Fruit fly (Drosophila melanogaster) whole organism, embryonic: ENCODE results near the gene Tnpo-SR.

Experiments
- ATbp ChIP-seq: fragments of 200-800 bp; sonication (Bioruptor generic); optimal IDR thresholded peaks from 2 replicates; lab custom pipeline; 2017; ENCODE audit warnings: missing biosample characterization, mild to moderate bottlenecking, missing genetic modification characterization, missing genetic modification reagents
- CG10267 ChIP-seq: fragments of 200-800 bp; sonication (Bioruptor generic); optimal IDR thresholded peaks from 2 replicates; lab custom pipeline; 2018; ENCODE audit warnings: missing biosample characterization, mild to moderate bottlenecking, missing genetic modification characterization, moderate library complexity
- CG10543 ChIP-seq: fragments of 200-800 bp; sonication (Bioruptor generic); optimal IDR thresholded peaks from 3 replicates; lab custom pipeline; 2017; ENCODE audit warnings: missing biosample characterization, mild to moderate bottlenecking, missing genetic modification characterization, moderate library complexity
- CG11398 ChIP-seq: fragments of 200-800 bp; sonication (Bioruptor generic); optimal IDR thresholded peaks from 2 replicates; lab custom pipeline; 2016; ENCODE audit warnings: missing biosample characterization, missing genetic modification characterization
- CG15073 ChIP-seq: fragments of 200-800 bp; sonication (Bioruptor generic); optimal IDR thresholded peaks from 2 replicates; lab custom pipeline; 2016; ENCODE audit warnings: missing biosample characterization, missing genetic modification characterization
- CG17186 ChIP-seq: fragments of 200-800 bp; sonication (Bioruptor generic); optimal IDR thresholded peaks from 3 replicates; lab custom pipeline; 2017; ENCODE audit warnings: missing biosample characterization, missing genetic modification reagents, missing genetic modification characterization
- CG17912 ChIP-seq: fragments of 200-800 bp; sonication (Bioruptor generic); optimal IDR thresholded peaks from 2 replicates; lab custom pipeline; 2018; ENCODE audit warnings: missing biosample characterization, mild to moderate bottlenecking, missing genetic modification characterization
- CG2202 ChIP-seq: fragments of 200-800 bp; sonication (Bioruptor generic); optimal IDR thresholded peaks from 2 replicates; lab custom pipeline; 2018; ENCODE audit warnings: missing biosample characterization, mild to moderate bottlenecking, missing genetic modification characterization
- CG31388 ChIP-seq: fragments of 200-800 bp; sonication (Bioruptor generic); optimal IDR thresholded peaks from 2 replicates; lab custom pipeline; 2016; ENCODE audit warnings: missing biosample characterization, missing genetic modification characterization
- CG3838 ChIP-seq: fragments of 200-800 bp; sonication (Bioruptor generic); optimal IDR thresholded peaks from 3 replicates; lab custom pipeline; 2016; ENCODE audit warnings: missing biosample characterization, missing genetic modification characterization
- CG4282 ChIP-seq: fragments of 200-800 bp; sonication (Bioruptor generic); optimal IDR thresholded peaks from 2 replicates; lab custom pipeline; 2016; ENCODE audit warnings: missing biosample characterization, missing genetic modification characterization
- CG4854 ChIP-seq: fragments of 200-800 bp; sonication (Bioruptor generic); optimal IDR thresholded peaks from 2 replicates; lab custom pipeline; 2016; ENCODE audit warnings: missing biosample characterization, missing genetic modification characterization, inconsistent platforms
- CG6254 ChIP-seq: fragments of 200-800 bp; sonication (Bioruptor generic); optimal IDR thresholded peaks from 3 replicates; lab custom pipeline; 2017; ENCODE audit warnings: mild to moderate bottlenecking, missing biosample characterization, missing genetic modification reagents, missing genetic modification characterization
- CG6765 ChIP-seq: fragments of 200-800 bp; sonication (Bioruptor generic); optimal IDR thresholded peaks from 3 replicates; lab custom pipeline; 2017; ENCODE audit warnings: missing biosample characterization, mild to moderate bottlenecking, missing genetic modification characterization
- CG6854 ChIP-seq: fragments of 200-800 bp; sonication (Bioruptor generic); optimal IDR thresholded peaks from 3 replicates; lab custom pipeline; 2017; ENCODE audit warnings: missing biosample characterization, mild to moderate bottlenecking, missing genetic modification characterization
- CG7745 ChIP-seq: fragments of 200-800 bp; sonication (Bioruptor generic); optimal IDR thresholded peaks from 2 replicates; lab custom pipeline; 2018; ENCODE audit warnings: missing biosample characterization, mild to moderate bottlenecking, missing genetic modification characterization, moderate library complexity
- CG8089 ChIP-seq: fragments of 200-800 bp; sonication (Bioruptor generic); optimal IDR thresholded peaks from 3 replicates; lab custom pipeline; 2016; ENCODE audit warnings: missing biosample characterization, missing genetic modification characterization
- CG8290 ChIP-seq, 3 experiments: fragments of 200-800 bp; sonication (Bioruptor generic); optimal IDR thresholded peaks; 2 replicates each; lab custom pipeline; 2016 to 2019; ENCODE audit warnings: missing biosample characterization in 3 of 3, missing genetic modification characterization in 3 of 3, mild to moderate bottlenecking in 2 of 3, moderate library complexity in 1 of 3
- CG9817 ChIP-seq: fragments of 200-800 bp; sonication (Bioruptor generic); optimal IDR thresholded peaks from 2 replicates; lab custom pipeline; 2018; ENCODE audit warnings: missing biosample characterization, mild to moderate bottlenecking, missing genetic modification characterization, moderate library complexity
- Doc2 ChIP-seq: fragments of 200-800 bp; sonication (Bioruptor generic); IDR thresholded peaks from 2 replicates; pipeline ENCODE4 v1.3.6; 2022; ENCODE audit warnings: missing biosample characterization, missing genetic modification characterization
- Dref ChIP-seq: fragments of 200-800 bp; sonication (Bioruptor generic); IDR thresholded peaks from 2 replicates; pipeline ENCODE4 v1.3.6; 2022; ENCODE audit warnings: missing biosample characterization, missing genetic modification characterization
- Elba2 ChIP-seq: fragments of 200-800 bp; sonication (Bioruptor generic); optimal IDR thresholded peaks from 3 replicates; lab custom pipeline; 2016; ENCODE audit warnings: missing biosample characterization, missing genetic modification characterization
- GATAe ChIP-seq: fragments of 200-800 bp; sonication (Bioruptor generic); conservative IDR thresholded peaks from 2 replicates; pipeline ENCODE4 v1.3.6; 2022; ENCODE audit warnings: missing biosample characterization, missing genetic modification characterization
- Gug ChIP-seq: fragments of 200-800 bp; sonication (Bioruptor generic); IDR thresholded peaks from 4 replicates; pipeline ENCODE4 v1.3.6; 2022; ENCODE audit warnings: missing biosample characterization, missing genetic modification characterization
- H2.0 ChIP-seq: fragments of 200-800 bp; sonication (Bioruptor generic); IDR thresholded peaks from 2 replicates; pipeline ENCODE4 v1.3.6; 2022; ENCODE audit warnings: missing biosample characterization, missing genetic modification characterization
- MBD-R2 ChIP-seq: fragments of 200-800 bp; sonication (Bioruptor generic); IDR thresholded peaks from 2 replicates; pipeline ENCODE4 v1.3.6; 2022; ENCODE audit warnings: missing biosample characterization, missing genetic modification characterization
- Neu2 ChIP-seq: fragments of 200-800 bp; sonication (Bioruptor generic); optimal IDR thresholded peaks from 3 replicates; lab custom pipeline; 2016; ENCODE audit warnings: missing biosample characterization, missing genetic modification characterization, borderline replicate concordance
- amos ChIP-seq: fragments of 200-800 bp; sonication (Bioruptor generic); IDR thresholded peaks from 2 replicates; pipeline ENCODE4 v1.3.6; 2022; ENCODE audit warnings: missing biosample characterization, missing genetic modification characterization; ENCODE audit not compliant: partially characterized antibody
- chn ChIP-seq: fragments of 200-800 bp; sonication (Bioruptor generic); optimal IDR thresholded peaks from 2 replicates; lab custom pipeline; 2016; ENCODE audit warnings: missing biosample characterization, missing genetic modification characterization
- crp ChIP-seq, 2 experiments: fragments of 200-800 bp; sonication (Bioruptor generic); optimal IDR thresholded peaks; 2 replicates in 1 of 2; 3 replicates in 1 of 2; lab custom pipeline; 2017; ENCODE audit warnings: missing biosample characterization in 2 of 2, missing genetic modification characterization in 2 of 2, mild to moderate bottlenecking in 1 of 2, moderate library complexity in 1 of 2
- dmrt11E ChIP-seq: fragments of 200-800 bp; sonication (Bioruptor generic); optimal IDR thresholded peaks from 3 replicates; lab custom pipeline; 2018; ENCODE audit warnings: missing biosample characterization, mild to moderate bottlenecking, missing genetic modification characterization, moderate library complexity
- ewg ChIP-seq: fragments of 200-800 bp; sonication (Bioruptor generic); optimal IDR thresholded peaks from 3 replicates; lab custom pipeline; 2017; ENCODE audit warnings: mild to moderate bottlenecking, missing biosample characterization, missing genetic modification reagents, missing genetic modification characterization
- gem ChIP-seq: fragments of 200-800 bp; sonication (Bioruptor generic); optimal IDR thresholded peaks from 2 replicates; lab custom pipeline; 2019; ENCODE audit warnings: missing biosample characterization, mild to moderate bottlenecking, missing genetic modification characterization, moderate library complexity
- grau ChIP-seq: fragments of 200-800 bp; optimal IDR thresholded peaks from 3 replicates; lab custom pipeline; 2019; ENCODE audit warnings: missing biosample characterization, mild to moderate bottlenecking, missing genetic modification characterization, moderate library complexity
- gsb-n ChIP-seq: fragments of 200-800 bp; sonication (Bioruptor generic); optimal IDR thresholded peaks from 3 replicates; lab custom pipeline; 2018; ENCODE audit warnings: missing biosample characterization, mild to moderate bottlenecking, missing genetic modification characterization
- hbn ChIP-seq: fragments of 200-800 bp; sonication (Bioruptor generic); IDR thresholded peaks from 2 replicates; pipeline ENCODE4 v1.3.6; 2022; ENCODE audit warnings: missing biosample characterization, missing genetic modification characterization; ENCODE audit not compliant: partially characterized antibody
- lola ChIP-seq, 3 experiments: fragments of >200 bp in 2 of 3; fragments of 200-800 bp in 1 of 3; sonication (Bioruptor generic) in 1 of 3; optimal IDR thresholded peaks; 2 replicates each; lab custom pipeline; 2017 to 2019; ENCODE audit warnings: missing biosample characterization in 3 of 3, missing genetic modification characterization in 3 of 3, mild to moderate bottlenecking in 1 of 3, moderate library complexity in 1 of 3
- maf-S ChIP-seq: fragments of 200-800 bp; sonication (Bioruptor generic); optimal IDR thresholded peaks from 2 replicates; lab custom pipeline; 2016; ENCODE audit warnings: missing biosample characterization, missing genetic modification characterization
- mirr ChIP-seq: fragments of 200-800 bp; sonication (Bioruptor generic); optimal IDR thresholded peaks from 3 replicates; lab custom pipeline; 2018; ENCODE audit warnings: missing biosample characterization, mild to moderate bottlenecking, missing genetic modification characterization
- nau ChIP-seq: fragments of 200-800 bp; sonication (Bioruptor generic); optimal IDR thresholded peaks from 3 replicates; lab custom pipeline; 2017; ENCODE audit warnings: missing biosample characterization, mild to moderate bottlenecking, missing genetic modification characterization, missing genetic modification reagents
- prd ChIP-seq, 3 experiments: fragments of >200 bp in 2 of 3; fragments of 200-800 bp in 1 of 3; sonication (Bioruptor generic) in 1 of 3; optimal IDR thresholded peaks in 2 of 3; IDR thresholded peaks in 1 of 3; 2 replicates in 2 of 3; 3 replicates in 1 of 3; pipeline versions ENCODE4 v1.3.6 to Lab custom; 2017 to 2022; ENCODE audit warnings: missing biosample characterization in 1 of 3, missing genetic modification characterization in 1 of 3
- sc ChIP-seq, 3 experiments: fragments of >200 bp in 2 of 3; fragments of 200-800 bp in 1 of 3; sonication (Bioruptor generic) in 1 of 3; optimal IDR thresholded peaks; 2 replicates in 2 of 3; 3 replicates in 1 of 3; lab custom pipeline; 2017; ENCODE audit warnings: mild to moderate bottlenecking in 1 of 3, missing biosample characterization in 1 of 3, missing genetic modification characterization in 1 of 3, missing genetic modification reagents in 1 of 3
- sens ChIP-seq: fragments of 200-800 bp; sonication (Bioruptor generic); peaks from one replicate; lab custom pipeline; 2016; ENCODE audit warnings: missing biosample characterization, missing genetic modification characterization
- sima ChIP-seq: fragments of 200-800 bp; sonication (Bioruptor generic); optimal IDR thresholded peaks from 2 replicates; lab custom pipeline; 2016; ENCODE audit warnings: missing biosample characterization, missing genetic modification characterization
- sisA ChIP-seq: fragments of 200-800 bp; sonication (Bioruptor generic); IDR thresholded peaks from 2 replicates; pipeline ENCODE4 v1.3.6; 2022; ENCODE audit warnings: missing biosample characterization, missing genetic modification characterization
- twi ChIP-seq: fragments of 200-800 bp; optimal IDR thresholded peaks from 2 replicates; lab custom pipeline; 2019; ENCODE audit warnings: missing biosample characterization, mild to moderate bottlenecking, missing genetic modification characterization, moderate library complexity

Tnpo-SR gene

dm6 chr2L:2754437-2755322, 5.0 kb upstream of the Tnpo-SR start (continued):
- TF ChIP-seq CG7745 (tag; lab: Kevin White, UChicago) (peak; percentile 34), sc (optimal IDR thresholded peaks at IDR 0.05; lab: Kevin White, UChicago) (no peak), sc (GFP tag; optimal IDR thresholded peaks at IDR 0.05; lab: Kevin White, UChicago) (peak; percentile 71), prd (optimal IDR thresholded peaks at IDR 0.05; lab: Kevin White, UChicago) (no peak), prd (GFP tag; IDR thresholded peaks at IDR 0.05; lab: Robert Waterston, UW) (no peak), ewg (GFP tag; lab: Kevin White, UChicago) (peak; percentile 46), chn (GFP tag; lab: Kevin White, UChicago) (peak; percentile 49), H2.0 (GFP tag; lab: Robert Waterston, UW) (no peak), CG8290 (GFP tag; optimal IDR thresholded peaks at IDR 0.05; lab: Kevin White, UChicago) (peak; percentile 32), CG8290 (tag; optimal IDR thresholded peaks at IDR 0.05; lab: Kevin White, UChicago) (peak; percentile 39 to 76), crp (GFP tag; optimal IDR thresholded peaks at IDR 0.05; lab: Kevin White, UChicago) (peak in 1 of 2 experiments; percentile 10), mirr (GFP tag; lab: Kevin White, UChicago) (peak; percentile 50), CG11398 (GFP tag; lab: Kevin White, UChicago) (peak; percentile 51), CG6765 (peak; percentile 90), CG10543 (GFP tag; lab: Kevin White, UChicago) (peak; percentile 80), Doc2 (GFP tag; lab: Robert Waterston, UW) (no peak), grau (peak; percentile 86), Dref (GFP tag; lab: Robert Waterston, UW) (no peak), GATAe (no peak), sens (peak; percentile 94), maf-S (GFP tag; lab: Kevin White, UChicago) (peak; percentile 14), gem (tag; lab: Kevin White, UChicago) (peak; percentile 88), Neu2 (GFP tag; lab: Kevin White, UChicago) (peak; percentile 29), CG8089 (GFP tag; lab: Kevin White, UChicago) (peak; percentile 59), CG15073 (no peak), CG31388 (no peak), Gug (GFP tag; lab: Robert Waterston, UW) (0 out of 4 replicates have a peak, but pooled peaks have one; percentile 1), CG2202 (tag; lab: Kevin White, UChicago) (peak; percentile 72), amos (GFP tag; lab: Robert Waterston, UW) (no peak), CG6254 (GFP tag; lab: Kevin White, UChicago) (peak; percentile 89), CG3838 (GFP tag; lab: Kevin White, UChicago) (no peak), CG6854 (peak; percentile 72), sisA (GFP tag; lab: Robert Waterston, UW) (no peak), CG9817 (tag; lab: Kevin White, UChicago) (peak; percentile 79), CG4282 (GFP tag; lab: Kevin White, UChicago) (no peak), nau (GFP tag; lab: Kevin White, UChicago) (peak; percentile 87), Elba2 (GFP tag; lab: Kevin White, UChicago) (no peak), CG4854 (GFP tag; lab: Kevin White, UChicago) (peak; percentile 50), sima (GFP tag; lab: Kevin White, UChicago) (peak; percentile 75), lola (GFP tag; optimal IDR thresholded peaks at IDR 0.05; lab: Kevin White, UChicago) (peak in 1 of 3 experiments; percentile 77), CG10267 (tag; lab: Kevin White, UChicago) (peak; percentile 71), ATbp (GFP tag; lab: Kevin White, UChicago) (peak; percentile 91), hbn (GFP tag; lab: Robert Waterston, UW) (no peak), gsb-n (tag; lab: Kevin White, UChicago) (peak; percentile 50), CG17186 (GFP tag; lab: Kevin White, UChicago) (peak; percentile 36), twi (tag; lab: Kevin White, UChicago) (peak; percentile 54), dmrt11E (peak; percentile 52), MBD-R2 (GFP tag; lab: Robert Waterston, UW) (no peak), CG17912 (GFP tag; lab: Kevin White, UChicago) (peak; percentile 75)
